Fruit fly (Drosophila melanogaster): Measurements from ENCODE around the gene Edc3.

Gene Edc3

DNA sequence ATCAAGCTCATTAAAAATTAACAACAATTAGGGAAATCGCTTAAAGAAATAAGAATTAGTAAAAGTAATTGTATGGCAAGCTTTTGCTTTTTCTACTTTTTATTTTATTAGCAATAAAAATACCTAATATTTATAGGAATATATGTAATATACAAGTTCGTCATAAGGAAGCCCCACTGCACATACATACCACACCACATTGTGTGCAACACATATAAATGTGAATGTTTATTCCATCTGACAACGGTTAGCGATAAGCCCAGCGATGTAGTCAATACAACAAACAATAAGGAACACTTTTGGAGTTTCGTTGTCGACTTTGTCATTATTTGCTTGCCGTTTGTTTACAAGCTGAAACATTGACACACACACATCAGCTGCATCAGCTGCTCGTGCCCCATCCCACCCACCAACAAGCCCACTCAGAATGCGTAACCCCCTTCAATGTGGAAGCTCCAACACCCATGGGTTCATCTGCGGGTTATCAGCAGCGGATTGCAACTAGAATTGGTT is 44.3 kb downstream of the Edc3 start (continued):
- TF ChIP-seq CG32532 (GFP tag; IDR thresholded peaks at IDR 0.05) (no peak), CG8089 (GFP tag; optimal IDR thresholded peaks at IDR 0.05) (peak; percentile 73), CG10274 (GFP tag; optimal IDR thresholded peaks at IDR 0.05) (peak; percentile 57), Vsx1 (GFP tag; optimal IDR thresholded peaks at IDR 0.05) (peak; percentile 92), CG8290 (GFP tag; optimal IDR thresholded peaks at IDR 0.05) (peak; percentile 63), CG8290 (tag; optimal IDR thresholded peaks at IDR 0.05) (peak; percentile 77 to 96), Sox102F (GFP tag; optimal IDR thresholded peaks at IDR 0.05) (peak; percentile 74), CG18619 (GFP tag; optimal IDR thresholded peaks at IDR 0.05) (peak; percentile 65), C15 (GFP tag; IDR thresholded peaks at IDR 0.05) (no peak), CG9215 (GFP tag; IDR thresholded peaks at IDR 0.05) (no peak), CG17186 (GFP tag; optimal IDR thresholded peaks at IDR 0.05) (peak; percentile 88), Aef1 (GFP tag; IDR thresholded peaks at IDR 0.05) (no peak), Kr (GFP tag; optimal IDR thresholded peaks at IDR 0.05) (peak; percentile 89), Bgb (GFP tag; IDR thresholded peaks at IDR 0.05; ENCODE audit: partially characterized antibody) (no peak), zf30C (GFP tag; optimal IDR thresholded peaks at IDR 0.05) (no peak), CG3847 (GFP tag; IDR thresholded peaks at IDR 0.05) (no peak), cad (GFP tag; optimal IDR thresholded peaks at IDR 0.05) (no peak), ab (GFP tag; optimal IDR thresholded peaks at IDR 0.05) (no peak), knrl (GFP tag; IDR thresholded peaks at IDR 0.05; ENCODE audit: partially characterized antibody) (no peak), CG31388 (GFP tag; optimal IDR thresholded peaks at IDR 0.05) (no peak), CG6791 (GFP tag; IDR thresholded peaks at IDR 0.05; ENCODE audit: partially characterized antibody) (no peak), CG13424 (tag; optimal IDR thresholded peaks at IDR 0.05) (peak; percentile 73), CG2116 (GFP tag; optimal IDR thresholded peaks at IDR 0.05) (peak; percentile 51), CG30020 (tag; optimal IDR thresholded peaks at IDR 0.05) (peak; percentile 29), Camta (GFP tag; optimal IDR thresholded peaks at IDR 0.05) (peak; percentile 28), CG34422 (GFP tag; IDR thresholded peaks at IDR 0.05) (peak; percentile 37; the same call in 2 of the 3 replicates), Gug (GFP tag; IDR thresholded peaks at IDR 0.05) (0 out of 4 replicates have a peak, but pooled peaks have one; percentile 11), CG18011 (GFP tag; optimal IDR thresholded peaks at IDR 0.05) (no peak), CG13894 (tag; optimal IDR thresholded peaks at IDR 0.05) (no peak), Dfd (GFP tag; optimal IDR thresholded peaks at IDR 0.05) (no peak), zfh1 (GFP tag; IDR thresholded peaks at IDR 0.05) (peak; percentile 81), sd (tag; optimal IDR thresholded peaks at IDR 0.05) (peak; percentile 32), CoRest (tag; optimal IDR thresholded peaks at IDR 0.05) (peak; percentile 46), Xrp1 (GFP tag; IDR thresholded peaks at IDR 0.05) (peak; percentile 86), CG10321 (GFP tag; IDR thresholded peaks at IDR 0.05) (no peak), CG5953 (GFP tag; IDR thresholded peaks at IDR 0.05) (0 out of 2 replicates have a peak, but pooled peaks have one; percentile 5), Hmx (GFP tag; optimal IDR thresholded peaks at IDR 0.05) (no peak), en (GFP tag; optimal IDR thresholded peaks at IDR 0.05) (peak; percentile 48), kay (GFP tag; optimal IDR thresholded peaks at IDR 0.05) (peak; percentile 30), CG11504 (tag; optimal IDR thresholded peaks at IDR 0.05) (peak; percentile 63), TFAM (GFP tag; optimal IDR thresholded peaks at IDR 0.05) (peak; percentile 76), B-H1 (GFP tag; IDR thresholded peaks at IDR 0.05) (peak; percentile 10; the same call in 1 of the 3 replicates), CHES-1-like (GFP tag; optimal IDR thresholded peaks at IDR 0.05) (no peak), tup (GFP tag; optimal IDR thresholded peaks at IDR 0.05) (peak; percentile 62), unc-4 (GFP tag; IDR thresholded peaks at IDR 0.05; ENCODE audit: partially characterized antibody) (no peak), Fer2 (tag; optimal IDR thresholded peaks at IDR 0.05) (peak; percentile 25), aop (GFP tag; IDR thresholded peaks at IDR 0.05) (no peak), D (optimal IDR thresholded peaks at IDR 0.05) (no peak), D (GFP tag; optimal IDR thresholded peaks at IDR 0.05) (peak; percentile 88), tll (GFP tag; optimal IDR thresholded peaks at IDR 0.05) (no peak), CG13624 (GFP tag; optimal IDR thresholded peaks at IDR 0.05) (no peak)
